Worm (Caenorhabditis elegans) whole organism, young adult: Measurements from ENCODE around the gene sma-10.
A peak's percentile ranks its signal among the peaks of the same experiment; 100 is the strongest.

ENCODE experiments used
- B0035.1 ChIP-seq: sonication (generic microtip); optimal IDR thresholded peaks from 2 replicates; lab custom pipeline; 2016; ENCODE audit warnings: missing genetic modification characterization, mild to moderate bottlenecking, missing compliant biosample characterization, missing genotype, missing genetic modification reagents
- C17E4.6 ChIP-seq: fragments of 200-800 bp; sonication (Bioruptor generic); IDR thresholded peaks from 2 replicates; pipeline ENCODE4 v1.3.6; 2022; ENCODE audit warnings: missing genetic modification reagents, missing genetic modification characterization, missing compliant biosample characterization
- F10E7.11 ChIP-seq: sonication (generic microtip); optimal IDR thresholded peaks from 2 replicates; lab custom pipeline; 2017; ENCODE audit warnings: mild to moderate bottlenecking, missing genetic modification characterization, moderate library complexity, missing compliant biosample characterization
- T07F8.4 ChIP-seq: sonication (generic microtip); optimal IDR thresholded peaks from 2 replicates; lab custom pipeline; 2016; ENCODE audit warnings: mild to moderate bottlenecking, missing genetic modification characterization, moderate library complexity, missing compliant biosample characterization
- Y53G8AR.9 ChIP-seq: fragments of 200-800 bp; sonication (Bioruptor generic); conservative IDR thresholded peaks from 2 replicates; pipeline ENCODE4 v1.3.6; 2022; ENCODE audit warnings: missing genetic modification reagents, missing genetic modification characterization, missing compliant biosample characterization
- Y56A3A.18 ChIP-seq: fragments of 200-800 bp; sonication (Bioruptor generic); IDR thresholded peaks from 2 replicates; pipeline ENCODE4 v1.3.6; 2022; ENCODE audit warnings: missing genetic modification reagents, missing genetic modification characterization, missing compliant biosample characterization
- Y95B8A.8 ChIP-seq: fragments of 200-800 bp; sonication (Bioruptor generic); IDR thresholded peaks from 2 replicates; pipeline ENCODE4 v1.3.6; 2022; ENCODE audit warnings: missing genetic modification reagents, missing genetic modification characterization, missing compliant biosample characterization
- ZK185.1 ChIP-seq: sonication (generic microtip); optimal IDR thresholded peaks from 2 replicates; lab custom pipeline; 2016; ENCODE audit warnings: mild to moderate bottlenecking, missing genetic modification characterization, missing compliant biosample characterization; ENCODE audit not compliant: poor library complexity, severe bottlenecking
- atf-7 ChIP-seq: sonication (generic microtip); optimal IDR thresholded peaks from 2 replicates; lab custom pipeline; 2017; ENCODE audit warnings: mild to moderate bottlenecking, missing genetic modification characterization, missing compliant biosample characterization
- athp-1 ChIP-seq: sonication (generic microtip); optimal IDR thresholded peaks from 2 replicates; lab custom pipeline; 2017; ENCODE audit warnings: mild to moderate bottlenecking, missing genetic modification characterization, missing compliant biosample characterization
- attf-5 ChIP-seq: fragments of 200-800 bp; sonication (Bioruptor generic); optimal IDR thresholded peaks from 2 replicates; lab custom pipeline; 2018; ENCODE audit warnings: mild to moderate bottlenecking, missing genetic modification characterization, missing compliant biosample characterization
- bed-2 ChIP-seq: fragments of 200-800 bp; sonication (Bioruptor generic); IDR thresholded peaks from 2 replicates; pipeline ENCODE4 v1.3.6; 2022; ENCODE audit warnings: missing genetic modification reagents, missing genetic modification characterization, missing compliant biosample characterization
- cebp-1 ChIP-seq, 2 experiments: fragments of 200-800 bp in 1 of 2; sonication (Bioruptor generic) in 1 of 2; sonication (generic microtip) in 1 of 2; IDR thresholded peaks in 1 of 2; optimal IDR thresholded peaks in 1 of 2; 2 replicates each; pipeline versions ENCODE4 v1.3.6 to Lab custom; 2017 to 2022; ENCODE audit warnings: missing compliant biosample characterization in 2 of 2, missing genetic modification characterization in 2 of 2, mild to moderate bottlenecking in 1 of 2, missing genetic modification reagents in 1 of 2, moderate library complexity in 1 of 2
- ceh-40 ChIP-seq: fragments of 200-800 bp; sonication (Bioruptor generic); IDR thresholded peaks from 2 replicates; pipeline ENCODE4 v1.3.6; 2022; ENCODE audit warnings: missing genetic modification characterization, missing compliant biosample characterization
- ceh-91 ChIP-seq: fragments of 200-800 bp; sonication (Bioruptor generic); IDR thresholded peaks from 2 replicates; pipeline ENCODE4 v1.3.6; 2022; ENCODE audit warnings: missing genetic modification reagents, missing genetic modification characterization, missing compliant biosample characterization
- dpff-1 ChIP-seq: sonication (generic microtip); optimal IDR thresholded peaks from 2 replicates; lab custom pipeline; 2017; ENCODE audit warnings: mild to moderate bottlenecking, missing genetic modification characterization, missing compliant biosample characterization
- egrh-3 ChIP-seq: fragments of 200-800 bp; sonication (Bioruptor generic); IDR thresholded peaks from 2 replicates; pipeline ENCODE4 v1.3.6; 2022; ENCODE audit warnings: missing genetic modification reagents, missing genetic modification characterization, missing compliant biosample characterization
- gei-17 ChIP-seq: fragments of 200-800 bp; sonication (Bioruptor generic); optimal IDR thresholded peaks from 2 replicates; lab custom pipeline; 2018; ENCODE audit warnings: mild to moderate bottlenecking, missing genetic modification characterization, missing compliant biosample characterization
- hsf-1 ChIP-seq: fragments of 200-800 bp; sonication (Bioruptor generic); IDR thresholded peaks from 2 replicates; pipeline ENCODE4 v1.3.6; 2022; ENCODE audit warnings: missing genetic modification reagents, missing genetic modification characterization, missing compliant biosample characterization
- lin-35 ChIP-seq, 3 experiments: fragments of 150-350 bp in 2 of 3; sonication (generic microtip) in 1 of 3; optimal IDR thresholded peaks; 2 replicates each; lab custom pipeline; 2014 to 2018; ENCODE audit warnings: missing biosample characterization in 3 of 3, missing genetic modification characterization in 3 of 3, missing genetic modification reagents in 3 of 3
- lin-40 ChIP-seq: sonication (generic microtip); optimal IDR thresholded peaks from 2 replicates; lab custom pipeline; 2016; ENCODE audit warnings: missing genetic modification characterization, mild to moderate bottlenecking, missing compliant biosample characterization, missing genotype, missing genetic modification reagents
- lin-54 ChIP-seq: fragments of 200-800 bp; sonication (Bioruptor generic); optimal IDR thresholded peaks from 2 replicates; lab custom pipeline; 2018; ENCODE audit warnings: mild to moderate bottlenecking, missing genetic modification characterization, missing compliant biosample characterization
- madf-10 ChIP-seq: sonication (generic microtip); optimal IDR thresholded peaks from 2 replicates; lab custom pipeline; 2016; ENCODE audit warnings: mild to moderate bottlenecking, missing genetic modification characterization, missing compliant biosample characterization
- madf-6 ChIP-seq: fragments of 200-800 bp; sonication (Bioruptor generic); IDR thresholded peaks from 2 replicates; pipeline ENCODE4 v1.3.6; 2022; ENCODE audit warnings: missing genetic modification reagents, missing genetic modification characterization, missing compliant biosample characterization
- mcd-1 ChIP-seq: fragments of 200-800 bp; sonication (Bioruptor generic); IDR thresholded peaks from 2 replicates; pipeline ENCODE4 v1.3.6; 2022; ENCODE audit warnings: missing genetic modification reagents, missing genetic modification characterization, missing compliant biosample characterization
- mes-4 ChIP-seq: sonication (generic microtip); optimal IDR thresholded peaks from 2 replicates; lab custom pipeline; 2016; ENCODE audit warnings: missing genotype, missing genetic modification characterization, missing compliant biosample characterization
- nfya-1 ChIP-seq: sonication (generic microtip); optimal IDR thresholded peaks from 2 replicates; lab custom pipeline; 2017; ENCODE audit warnings: antibody characterized with exemption, missing compliant biosample characterization, missing genetic modification characterization, borderline replicate concordance; ENCODE audit not compliant: insufficient read depth
- nfyb-1 ChIP-seq: fragments of 200-800 bp; sonication (Bioruptor generic); IDR thresholded peaks from 2 replicates; pipeline ENCODE4 v1.3.6; 2022; ENCODE audit warnings: missing genetic modification reagents, missing genetic modification characterization, missing compliant biosample characterization
- nhr-80 ChIP-seq: sonication (generic microtip); optimal IDR thresholded peaks from 2 replicates; lab custom pipeline; 2016; ENCODE audit warnings: missing genetic modification characterization, missing compliant biosample characterization
- pha-4 ChIP-seq: fragments of 150-350 bp; sonication (generic microtip); optimal IDR thresholded peaks from 2 replicates; lab custom pipeline; 2014; ENCODE audit warnings: missing biosample characterization, missing genetic modification reagents, missing genetic modification characterization
- rec-8 ChIP-seq, 2 experiments: sonication (generic microtip); optimal IDR thresholded peaks; 2 replicates each; lab custom pipeline; 2016; ENCODE audit warnings: mild to moderate bottlenecking in 2 of 2, missing genetic modification characterization in 2 of 2, missing genetic modification reagents in 2 of 2, missing genotype in 2 of 2, missing biosample characterization in 1 of 2, missing compliant biosample characterization in 1 of 2, moderate library complexity in 1 of 2
- repo-1 ChIP-seq: sonication (generic microtip); optimal IDR thresholded peaks from 2 replicates; lab custom pipeline; 2017; ENCODE audit warnings: mild to moderate bottlenecking, missing genetic modification characterization, missing compliant biosample characterization
- rpc-1 ChIP-seq, 2 experiments: fragments of 150-350 bp in 1 of 2; sonication (generic microtip) in 1 of 2; optimal IDR thresholded peaks; 2 replicates each; lab custom pipeline; 2014 to 2018; ENCODE audit warnings: missing biosample characterization in 1 of 2, missing genetic modification characterization in 1 of 2, missing genetic modification reagents in 1 of 2, missing genotype in 1 of 2
- sea-2 ChIP-seq: fragments of 200-800 bp; sonication (Bioruptor generic); IDR thresholded peaks from 2 replicates; pipeline ENCODE4 v1.3.6; 2022; ENCODE audit warnings: missing genetic modification characterization, missing compliant biosample characterization
- snpc-1.1 ChIP-seq: sonication (generic microtip); optimal IDR thresholded peaks from 2 replicates; lab custom pipeline; 2017; ENCODE audit warnings: missing genetic modification characterization, mild to moderate bottlenecking, missing compliant biosample characterization, antibody characterized with exemption, moderate library complexity, missing genotype, missing genetic modification reagents; ENCODE audit not compliant: insufficient read depth
- snpc-3.4 ChIP-seq: sonication (generic microtip); optimal IDR thresholded peaks from 2 replicates; lab custom pipeline; 2017; ENCODE audit warnings: missing genetic modification characterization, mild to moderate bottlenecking, missing compliant biosample characterization, antibody characterized with exemption, moderate library complexity, missing genotype, missing genetic modification reagents
- tlf-1 ChIP-seq: fragments of 200-800 bp; sonication (Bioruptor generic); optimal IDR thresholded peaks from 2 replicates; lab custom pipeline; 2018; ENCODE audit warnings: mild to moderate bottlenecking, missing genetic modification characterization, missing compliant biosample characterization
- unc-62 ChIP-seq: fragments of 150-350 bp; optimal IDR thresholded peaks from 2 replicates; lab custom pipeline; 2014; ENCODE audit warnings: missing biosample characterization, missing genetic modification reagents, missing genetic modification characterization
- zim-3 ChIP-seq: sonication (generic microtip); optimal IDR thresholded peaks from 2 replicates; lab custom pipeline; 2017; ENCODE audit warnings: mild to moderate bottlenecking, missing genetic modification characterization, moderate library complexity, missing compliant biosample characterization
- ztf-18 ChIP-seq: sonication (generic microtip); optimal IDR thresholded peaks from 2 replicates; lab custom pipeline; 2016; ENCODE audit warnings: missing genotype, mild to moderate bottlenecking, missing genetic modification characterization, missing compliant biosample characterization
- ztf-3 ChIP-seq: fragments of 200-800 bp; sonication (Bioruptor generic); optimal IDR thresholded peaks from 2 replicates; lab custom pipeline; 2018; ENCODE audit warnings: mild to moderate bottlenecking, missing genetic modification characterization, missing compliant biosample characterization

sma-10 gene

DNA sequence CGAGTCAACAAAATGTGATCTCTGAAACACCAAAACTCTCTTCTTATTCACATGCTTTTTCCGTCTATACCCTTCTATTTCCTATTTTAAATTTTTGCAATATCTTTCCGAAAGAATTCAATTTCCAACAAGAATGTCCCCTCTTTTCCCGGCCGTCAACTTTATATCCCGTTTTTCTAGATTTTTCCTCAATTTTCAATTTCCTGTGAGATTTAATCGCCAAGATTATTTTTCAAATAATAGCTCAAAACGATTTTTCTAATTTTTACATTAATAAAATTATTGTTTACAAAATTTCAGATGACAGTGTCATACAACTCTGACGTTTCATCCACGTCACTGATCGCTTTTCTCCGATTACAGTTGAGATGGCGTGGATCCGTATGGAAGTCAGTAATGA, 9.1 kb downstream of the sma-10 start, which contains the start of gene best-19:
best-19 (plus strand) TSS at position 301 of the 400 bp plus-strand sequence.
- TF ChIP-seq atf-7 (tag; lab: Kevin White, UChicago) = no peak
- TF ChIP-seq rec-8 (tag; optimal IDR thresholded peaks at IDR 0.05; lab: Kevin White, UChicago) = no peak
- TF ChIP-seq Y56A3A.18 = no peak
- TF ChIP-seq nfyb-1 = no peak
- TF ChIP-seq lin-35 (GFP tag; optimal IDR thresholded peaks at IDR 0.05; lab: Kevin White, UChicago) = no peak
- TF ChIP-seq C17E4.6 (GFP tag; lab: Robert Waterston, UW) = no peak
- no peak for TF ChIP-seq ztf-18 (tag; lab: Kevin White, UChicago)
- TF ChIP-seq ztf-3 = no peak

DNA sequence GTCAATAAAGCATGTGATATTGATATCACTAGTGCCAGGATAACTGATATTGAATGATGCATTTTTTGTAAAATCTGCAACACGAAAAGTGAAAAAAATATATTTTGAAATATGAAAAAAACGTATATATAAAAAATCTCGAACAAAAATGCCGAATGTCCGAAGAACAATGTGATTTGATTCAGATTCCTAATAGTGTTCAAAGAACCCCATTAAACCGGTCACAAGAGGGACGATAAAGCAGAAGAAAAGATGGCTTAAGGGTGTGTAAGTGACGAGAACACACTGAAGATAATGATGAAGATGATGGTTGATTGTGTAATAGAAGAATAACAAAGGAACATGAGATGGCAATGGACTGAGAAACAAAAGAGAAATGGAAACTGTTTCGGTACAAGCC, 13.8 kb downstream of the sma-10 start, which contains the start of gene T21D12.14:
T21D12.14 (minus strand) TSS at position 101 of the 400 bp plus-strand sequence.
- TF ChIP-seq mes-4 (no peak), Y56A3A.18 (no peak), gei-17 (GFP tag; lab: Kevin White, UChicago) (no peak), egrh-3 (GFP tag; lab: Robert Waterston, UW) (no peak)

DNA sequence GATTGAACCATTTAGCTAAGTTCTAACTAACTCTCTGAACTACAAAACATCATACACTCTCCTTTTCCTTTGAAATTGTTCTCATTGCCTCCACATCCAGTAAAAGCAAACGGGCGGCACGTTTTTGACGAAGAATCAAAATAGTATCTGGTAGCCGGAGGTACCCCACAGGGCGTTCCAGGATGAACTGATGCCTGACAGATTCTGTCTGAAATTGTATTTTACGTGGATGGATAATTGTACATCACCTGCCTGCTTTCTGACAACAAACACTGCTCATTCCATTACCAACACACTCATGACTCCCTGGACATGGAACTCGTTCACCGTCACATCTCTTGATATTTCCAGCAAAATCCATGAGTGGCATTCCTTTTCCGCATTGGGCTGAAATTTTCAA, 16.2 kb downstream of the sma-10 start:
- TF ChIP-seq Y53G8AR.9 (GFP tag; lab: Robert Waterston, UW) = no peak
- no peak for TF ChIP-seq sea-2 (GFP tag; lab: Robert Waterston, UW)
- no peak for TF ChIP-seq nfyb-1
- TF ChIP-seq attf-5 (GFP tag; lab: Kevin White, UChicago) = no peak
- TF ChIP-seq bed-2 (GFP tag; lab: Robert Waterston, UW) = no peak
- no peak for TF ChIP-seq ceh-40
- TF ChIP-seq ceh-91 (GFP tag; lab: Robert Waterston, UW) = no peak
- TF ChIP-seq nfya-1 (tag; lab: Kevin White, UChicago) = no peak
- no peak for TF ChIP-seq hsf-1
- no peak for TF ChIP-seq dpff-1 (tag; lab: Kevin White, UChicago)
- no peak for TF ChIP-seq athp-1 (tag; lab: Kevin White, UChicago)
- no peak for TF ChIP-seq madf-10 (tag; lab: Kevin White, UChicago)
- TF ChIP-seq rpc-1 (optimal IDR thresholded peaks at IDR 0.05; lab: Kevin White, UChicago) = no peak
- no peak for TF ChIP-seq rpc-1 (tag; optimal IDR thresholded peaks at IDR 0.05; lab: Kevin White, UChicago)
- no peak for TF ChIP-seq lin-40
- TF ChIP-seq madf-6 = no peak
- no peak for TF ChIP-seq zim-3

DNA sequence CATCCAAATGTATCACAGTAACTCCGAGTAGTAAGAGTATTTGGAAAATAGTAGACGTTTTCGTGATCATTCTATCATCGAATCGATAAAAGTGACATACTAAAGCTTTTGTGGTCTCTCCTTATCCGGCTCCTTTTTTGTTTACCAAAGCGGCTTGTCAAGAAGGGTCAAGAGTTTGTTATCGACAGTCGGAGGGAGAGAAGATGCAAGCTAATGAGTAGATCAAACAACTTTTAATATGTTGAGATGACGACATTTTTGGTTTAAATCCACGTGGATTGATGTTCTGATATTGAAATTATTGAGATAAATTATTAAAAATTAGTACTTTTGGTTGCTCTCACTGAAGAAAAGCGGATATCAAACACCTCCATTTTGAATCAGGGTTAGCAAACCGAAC, 17.1 kb downstream of the sma-10 start, which contains the start of gene T21D12.7:
T21D12.7 (minus strand) TSS at position 101 of the 400 bp plus-strand sequence.
- TF ChIP-seq lin-35 (GFP tag; optimal IDR thresholded peaks at IDR 0.05; lab: Kevin White, UChicago) (peak in 1 of 3 experiments; percentile 36), snpc-3.4 (no peak), T07F8.4 (no peak), atf-7 (tag; lab: Kevin White, UChicago) (no peak), nfyb-1 (no peak), unc-62 (GFP tag; lab: Kevin White, UChicago) (no peak), pha-4 (tag; lab: Kevin White, UChicago) (no peak), repo-1 (tag; lab: Kevin White, UChicago) (no peak)
- TF ChIP-seq, all 124 proteins: peak for 1

DNA sequence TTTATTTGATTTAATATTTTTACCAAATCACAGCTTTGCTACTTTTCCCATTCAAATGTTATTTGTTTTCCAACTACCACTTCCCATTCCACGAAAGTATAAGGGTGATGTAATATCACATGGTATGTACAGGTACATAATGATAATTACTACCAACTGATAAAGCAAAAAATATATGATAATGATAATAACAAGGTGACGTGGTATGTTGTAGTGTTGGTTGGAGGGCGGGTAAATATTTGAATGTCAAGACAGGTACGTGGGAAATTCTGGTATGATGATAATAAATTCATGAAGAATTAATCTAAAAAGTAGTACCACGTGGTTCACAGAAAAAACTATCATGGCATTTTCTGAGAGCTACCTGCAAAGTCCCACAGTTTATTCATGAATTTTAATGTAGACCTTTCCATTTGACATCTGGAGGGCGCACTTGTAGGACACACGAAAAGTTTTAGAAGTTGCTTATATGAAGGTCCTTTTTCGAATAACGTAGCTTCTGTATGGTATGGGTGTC, 17.7 kb downstream of the sma-10 start:
- TF ChIP-seq snpc-1.1 (tag; lab: Kevin White, UChicago) = no peak
- peak; percentile 80 for TF ChIP-seq nhr-80 (tag; lab: Kevin White, UChicago)
- no peak for TF ChIP-seq Y95B8A.8 (GFP tag; lab: Robert Waterston, UW)
- no peak for TF ChIP-seq F10E7.11
- no peak for TF ChIP-seq B0035.1 (tag; lab: Kevin White, UChicago)
- TF ChIP-seq lin-54 (GFP tag; lab: Kevin White, UChicago) = peak; percentile 20
- 0 out of 2 replicates have a peak, but pooled peaks have one; percentile 17 for TF ChIP-seq cebp-1 (GFP tag; IDR thresholded peaks at IDR 0.05; lab: Robert Waterston, UW)
- peak; percentile 47 for TF ChIP-seq cebp-1 (tag; optimal IDR thresholded peaks at IDR 0.05; lab: Kevin White, UChicago)
- TF ChIP-seq mcd-1 (GFP tag; lab: Robert Waterston, UW) = peak; percentile 4; the same call in 1 of the 2 replicates
- TF ChIP-seq ZK185.1 (tag; lab: Kevin White, UChicago) = peak; percentile 19
- peak; percentile 49 for TF ChIP-seq tlf-1
- TF ChIP-seq Y56A3A.18 = no peak; the same call in 1 of the 2 replicates
- no peak for TF ChIP-seq athp-1 (tag; lab: Kevin White, UChicago)
